Fruit fly (Drosophila melanogaster) whole organism, adult: ENCODE results near the gene CG3021.

Source experiments
- CG12768 ChIP-seq: fragments of 200-800 bp; sonication (Bioruptor generic); optimal IDR thresholded peaks from 2 replicates; lab custom pipeline; 2017; ENCODE audit warnings: missing biosample characterization, missing genetic modification characterization, mild to moderate bottlenecking, moderate library complexity, missing genetic modification reagents
- CG5204 ChIP-seq: fragments of 200-800 bp; sonication (Bioruptor generic); optimal IDR thresholded peaks from 2 replicates; lab custom pipeline; 2016; ENCODE audit warnings: missing biosample characterization, missing genetic modification characterization
- CG7045 ChIP-seq: fragments of 200-800 bp; sonication (Bioruptor generic); optimal IDR thresholded peaks from 2 replicates; lab custom pipeline; 2017; ENCODE audit warnings: missing biosample characterization, mild to moderate bottlenecking, missing genetic modification characterization
- Crg-1 ChIP-seq: fragments of 200-800 bp; sonication (Bioruptor generic); optimal IDR thresholded peaks from 2 replicates; lab custom pipeline; 2016; ENCODE audit warnings: missing biosample characterization, missing genetic modification characterization
- Hr96 ChIP-seq: fragments of 200-800 bp; sonication (Bioruptor generic); optimal IDR thresholded peaks from 2 replicates; lab custom pipeline; 2016; ENCODE audit warnings: missing biosample characterization, missing genetic modification characterization
- Mnt ChIP-seq: fragments of 200-800 bp; sonication (Bioruptor generic); optimal IDR thresholded peaks from 2 replicates; lab custom pipeline; 2016; ENCODE audit warnings: missing biosample characterization, mild to moderate bottlenecking, missing genetic modification characterization
- bab1 ChIP-seq: fragments of 200-800 bp; sonication (Bioruptor generic); optimal IDR thresholded peaks from 3 replicates; lab custom pipeline; 2019; ENCODE audit warnings: missing biosample characterization, mild to moderate bottlenecking, missing genetic modification characterization, moderate library complexity
- cic ChIP-seq: fragments of 200-800 bp; sonication (Bioruptor generic); optimal IDR thresholded peaks from 2 replicates; lab custom pipeline; 2017; ENCODE audit warnings: missing biosample characterization, mild to moderate bottlenecking, missing genetic modification characterization, moderate library complexity
- cnc ChIP-seq, 2 experiments: fragments of >200 bp; optimal IDR thresholded peaks; 2 replicates each; lab custom pipeline; 2017
- kay ChIP-seq: fragments of 200-800 bp; sonication (Bioruptor generic); peaks from one replicate; lab custom pipeline; 2016; ENCODE audit warnings: missing biosample characterization, missing genetic modification characterization, borderline replicate concordance
- pad ChIP-seq: fragments of 200-800 bp; sonication (Bioruptor generic); optimal IDR thresholded peaks from 3 replicates; lab custom pipeline; 2017; ENCODE audit warnings: missing biosample characterization, missing genetic modification characterization, mild to moderate bottlenecking, moderate library complexity, missing genetic modification reagents
- tj ChIP-seq: fragments of 200-800 bp; sonication (Bioruptor generic); optimal IDR thresholded peaks from 3 replicates; lab custom pipeline; 2017; ENCODE audit warnings: missing biosample characterization, mild to moderate bottlenecking, missing genetic modification characterization, moderate library complexity
- toe ChIP-seq: fragments of 200-800 bp; sonication (Bioruptor generic); optimal IDR thresholded peaks from 2 replicates; lab custom pipeline; 2016; ENCODE audit warnings: missing biosample characterization, missing genetic modification characterization

DNA sequence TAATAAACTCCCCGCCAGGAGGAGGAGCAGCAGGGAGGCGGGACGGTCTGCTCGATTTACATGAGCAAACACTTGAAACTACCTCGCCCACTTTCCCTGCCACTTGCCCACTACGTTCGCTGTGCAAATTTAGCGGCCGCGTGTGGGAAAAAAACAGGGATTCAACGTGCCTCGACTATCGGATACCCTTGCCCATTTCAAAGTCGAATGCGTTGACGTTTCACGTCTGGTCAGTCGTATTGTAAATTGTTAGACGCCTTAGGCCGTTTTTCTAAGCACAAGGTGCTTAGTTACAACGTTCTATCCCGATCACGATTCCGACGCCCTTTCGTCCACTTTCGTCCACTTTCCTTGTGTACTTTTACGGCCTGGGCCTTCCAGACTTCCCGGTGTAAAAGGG lies 21.1 kb downstream of the CG3021 start:
- TF ChIP-seq Mnt (GFP tag; lab: Kevin White, UChicago) (no peak), bab1 (GFP tag; lab: Kevin White, UChicago) (no peak), Crg-1 (no peak), CG7045 (GFP tag; lab: Kevin White, UChicago) (no peak), tj (no peak), CG5204 (GFP tag; lab: Kevin White, UChicago) (no peak), cnc (optimal IDR thresholded peaks at IDR 0.05; lab: Kevin White, UChicago) (no peak), CG12768 (GFP tag; lab: Kevin White, UChicago) (no peak), Hr96 (GFP tag; lab: Kevin White, UChicago) (no peak), pad (GFP tag; lab: Kevin White, UChicago) (no peak), cic (GFP tag; lab: Kevin White, UChicago) (no peak), toe (no peak), kay (GFP tag; lab: Kevin White, UChicago) (no peak)
